Fruit fly (Drosophila melanogaster): ENCODE results near the gene CG2186.
A peak's percentile ranks its signal among the peaks of the same experiment; 100 is the strongest.

CG2186 gene

DNA sequence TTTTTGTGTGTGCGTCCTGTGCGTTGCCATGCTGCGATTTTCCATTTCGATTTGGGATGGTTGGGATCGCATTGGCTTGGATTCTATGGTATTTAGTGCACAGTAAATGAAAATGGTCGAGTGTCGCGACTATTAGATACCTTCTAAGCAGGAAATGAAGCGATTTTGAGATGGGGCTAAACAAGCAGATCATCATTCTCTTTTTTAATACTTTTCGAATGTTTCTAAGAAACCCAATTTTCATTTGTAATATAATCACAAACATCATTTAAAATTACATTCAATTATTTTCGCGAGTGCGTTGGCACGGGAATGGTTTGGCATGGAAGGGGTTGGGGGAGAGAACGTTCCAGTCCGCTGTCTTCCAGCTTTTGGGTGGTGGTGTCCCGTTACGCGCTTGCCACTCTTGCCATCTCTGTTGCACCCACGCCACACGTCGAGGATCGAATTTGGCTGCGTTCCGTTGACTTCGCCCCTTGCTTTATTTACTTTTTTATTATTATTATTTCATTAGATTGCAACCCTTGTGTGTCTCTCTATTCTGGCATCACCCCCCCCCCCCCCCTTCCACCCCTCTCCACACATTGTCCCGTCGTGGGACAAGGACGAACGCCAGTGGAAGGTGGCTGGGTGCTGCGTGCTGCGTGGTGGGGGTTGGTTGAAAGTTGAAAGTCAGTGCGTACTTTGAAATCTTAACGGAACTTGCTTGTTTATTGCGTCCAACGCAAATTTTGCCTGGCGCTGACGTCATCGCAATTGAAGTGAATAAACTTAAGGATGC, 31.9 kb upstream of the CG2186 start (continued):
- TF ChIP-seq Dek (tag; optimal IDR thresholded peaks at IDR 0.05) = no peak
- TF ChIP-seq fd96Cb (tag; optimal IDR thresholded peaks at IDR 0.05) = peak; percentile 55
- peak; percentile 12 for TF ChIP-seq bcd (GFP tag; optimal IDR thresholded peaks at IDR 0.05)
- peak; percentile 63 for TF ChIP-seq vvl (GFP tag; IDR thresholded peaks at IDR 0.05)
- TF ChIP-seq ftz-f1 (GFP tag; optimal IDR thresholded peaks at IDR 0.05) = no peak
- peak; percentile 3 for TF ChIP-seq CG12769 (tag; optimal IDR thresholded peaks at IDR 0.05)
- peak; percentile 43 for TF ChIP-seq Ssrp (tag; optimal IDR thresholded peaks at IDR 0.05)
- TF ChIP-seq Fer1 (GFP tag; optimal IDR thresholded peaks at IDR 0.05) = no peak
- no peak for TF ChIP-seq Ada2b (GFP tag; IDR thresholded peaks at IDR 0.05)
- peak in 1 of 3 experiments; percentile 49 for TF ChIP-seq Stat92E (GFP tag; optimal IDR thresholded peaks at IDR 0.05)
- no peak for TF ChIP-seq Dbx (GFP tag; IDR thresholded peaks at IDR 0.05)
- no peak for TF ChIP-seq CG7357 (GFP tag; IDR thresholded peaks at IDR 0.05)
- peak; percentile 67 for TF ChIP-seq Xrp1 (GFP tag; IDR thresholded peaks at IDR 0.05)
- TF ChIP-seq scrt (GFP tag; optimal IDR thresholded peaks at IDR 0.05) = peak; percentile 17
- TF ChIP-seq CG15479 (GFP tag; optimal IDR thresholded peaks at IDR 0.05) = no peak
- peak; percentile 30; the same call in 1 of the 2 replicates for TF ChIP-seq ara (GFP tag; IDR thresholded peaks at IDR 0.05)
- TF ChIP-seq pzg (GFP tag; optimal IDR thresholded peaks at IDR 0.05) = no peak
- TF ChIP-seq CG15601 (tag; optimal IDR thresholded peaks at IDR 0.05) = peak; percentile 4
- TF ChIP-seq ap (GFP tag; IDR thresholded peaks at IDR 0.05) = no peak
- no peak for TF ChIP-seq CG4282 (GFP tag; optimal IDR thresholded peaks at IDR 0.05)
- TF ChIP-seq CG7839 (tag; optimal IDR thresholded peaks at IDR 0.05) = peak; percentile 64
- TF ChIP-seq ttk (GFP tag; IDR thresholded peaks at IDR 0.05) = no peak
- peak; percentile 6 to 17 for TF ChIP-seq Pdp1 (GFP tag; optimal IDR thresholded peaks at IDR 0.05)
- TF ChIP-seq trem (tag; optimal IDR thresholded peaks at IDR 0.05) = peak; percentile 25
- no peak for TF ChIP-seq Asciz (GFP tag; optimal IDR thresholded peaks at IDR 0.05)
- TF ChIP-seq slp2 (GFP tag; optimal IDR thresholded peaks at IDR 0.05) = peak; percentile 22
- peak; percentile 30 for TF ChIP-seq CG17385 (GFP tag; optimal IDR thresholded peaks at IDR 0.05)
- TF ChIP-seq CG13624 (GFP tag; optimal IDR thresholded peaks at IDR 0.05) = peak; percentile 31
- TF ChIP-seq CG16813 (GFP tag; IDR thresholded peaks at IDR 0.05; ENCODE audit: partially characterized antibody) = peak; percentile 25; the same call in 1 of the 3 replicates
- TF ChIP-seq ems (GFP tag; optimal IDR thresholded peaks at IDR 0.05) = peak; percentile 33
- TF ChIP-seq Bteb2 (GFP tag; optimal IDR thresholded peaks at IDR 0.05) = no peak
- peak; percentile 27 for TF ChIP-seq Atf-2 (GFP tag; optimal IDR thresholded peaks at IDR 0.05)
- TF ChIP-seq CG18619 (GFP tag; optimal IDR thresholded peaks at IDR 0.05) = peak; percentile 39
- no peak for TF ChIP-seq CG2199 (GFP tag; IDR thresholded peaks at IDR 0.05)
- peak; percentile 36; the same call in 1 of the 3 replicates for TF ChIP-seq ase (GFP tag; IDR thresholded peaks at IDR 0.05)
- TF ChIP-seq CG2678 (tag; optimal IDR thresholded peaks at IDR 0.05) = peak; percentile 52
- no peak for TF ChIP-seq dan (GFP tag; IDR thresholded peaks at IDR 0.05)
- TF ChIP-seq jing (GFP tag; optimal IDR thresholded peaks at IDR 0.05) = no peak
- TF ChIP-seq bsh (GFP tag; optimal IDR thresholded peaks at IDR 0.05) = peak in 1 of 2 experiments; percentile 74
- peak; percentile 21 for TF ChIP-seq ind (GFP tag; optimal IDR thresholded peaks at IDR 0.05)
- no peak for TF ChIP-seq CG9817 (tag; optimal IDR thresholded peaks at IDR 0.05)
- TF ChIP-seq CG10274 (GFP tag; optimal IDR thresholded peaks at IDR 0.05) = no peak
- TF ChIP-seq jumu (GFP tag; optimal IDR thresholded peaks at IDR 0.05) = peak; percentile 31
- TF ChIP-seq CG12155 (GFP tag; optimal IDR thresholded peaks at IDR 0.05) = no peak
- no peak for TF ChIP-seq CG2202 (tag; optimal IDR thresholded peaks at IDR 0.05)
- TF ChIP-seq CG4820 (GFP tag; optimal IDR thresholded peaks at IDR 0.05) = peak; percentile 39
- peak; percentile 36 for TF ChIP-seq CG17359 (tag; optimal IDR thresholded peaks at IDR 0.05)
- peak; percentile 52 for TF ChIP-seq grau (tag; optimal IDR thresholded peaks at IDR 0.05)
- TF ChIP-seq HLH3B (GFP tag; IDR thresholded peaks at IDR 0.05) = no peak

Measured in whole organism, embryonic.